Worm (Caenorhabditis elegans) whole organism, L3 larva: ENCODE measurements around the gene T13C5.3.

Source experiments
- ama-1 ChIP-seq: fragments of 150-350 bp; optimal IDR thresholded peaks from 2 replicates; lab custom pipeline; 2018
- ceh-82 ChIP-seq: fragments of 150-350 bp; optimal IDR thresholded peaks from 2 replicates; lab custom pipeline; 2014; ENCODE audit warnings: missing biosample characterization, missing genetic modification characterization
- daf-12 ChIP-seq: fragments of 150-350 bp; optimal IDR thresholded peaks from 2 replicates; lab custom pipeline; 2014; ENCODE audit warnings: missing biosample characterization, missing genetic modification reagents, missing genetic modification characterization
- egl-27 ChIP-seq: sonication (generic microtip); optimal IDR thresholded peaks from 4 replicates; lab custom pipeline; 2017; ENCODE audit warnings: missing biosample characterization, missing genetic modification reagents, missing genetic modification characterization
- mdl-1 ChIP-seq: fragments of 150-350 bp; optimal IDR thresholded peaks from 2 replicates; lab custom pipeline; 2014; ENCODE audit warnings: missing biosample characterization, missing genetic modification characterization
- nfya-1 ChIP-seq: sonication (generic microtip); optimal IDR thresholded peaks from 2 replicates; lab custom pipeline; 2017; ENCODE audit warnings: missing genetic modification characterization, mild to moderate bottlenecking, missing compliant biosample characterization, antibody characterized with exemption, moderate library complexity; ENCODE audit not compliant: insufficient read depth
- nhr-25 ChIP-seq: sonication (generic microtip); optimal IDR thresholded peaks from 2 replicates; lab custom pipeline; 2017; ENCODE audit warnings: missing biosample characterization, missing genetic modification characterization
- pqm-1 ChIP-seq: fragments of 150-350 bp; optimal IDR thresholded peaks from 2 replicates; lab custom pipeline; 2017; ENCODE audit warnings: missing biosample characterization, missing genetic modification characterization, inconsistent platforms
- snpc-4 ChIP-seq: fragments of 150-350 bp; optimal IDR thresholded peaks from 2 replicates; lab custom pipeline; 2014; ENCODE audit warnings: missing biosample characterization, missing genetic modification characterization
- unc-39 ChIP-seq: sonication (generic microtip); optimal IDR thresholded peaks from 4 replicates; lab custom pipeline; 2017; ENCODE audit warnings: missing biosample characterization, missing genetic modification characterization
- ztf-11 ChIP-seq: fragments of 150-350 bp; optimal IDR thresholded peaks from 2 replicates; lab custom pipeline; 2014; ENCODE audit warnings: missing biosample characterization, missing genetic modification characterization
- ztf-4 ChIP-seq: fragments of 150-350 bp; optimal IDR thresholded peaks from 2 replicates; lab custom pipeline; 2014; ENCODE audit warnings: missing biosample characterization, missing genetic modification characterization

ce11 chrX:6184709-6185108 lies 6.4 kb downstream of the T13C5.3 start, which contains the start of gene T13C5.2:
- no peak for TF ChIP-seq ama-1 (lab: Kevin White, UChicago)
- TF ChIP-seq ztf-11 (tag; lab: Kevin White, UChicago): no peak
- TF ChIP-seq egl-27 (tag; lab: Kevin White, UChicago): no peak
- no peak for TF ChIP-seq ceh-82 (tag; lab: Kevin White, UChicago)
- no peak for TF ChIP-seq daf-12 (tag; lab: Kevin White, UChicago)
- TF ChIP-seq pqm-1 (tag; lab: Kevin White, UChicago): no peak
- TF ChIP-seq mdl-1 (tag; lab: Kevin White, UChicago): no peak
- TF ChIP-seq nfya-1 (tag; lab: Kevin White, UChicago): no peak
- TF ChIP-seq ztf-4 (tag; lab: Kevin White, UChicago): no peak
- TF ChIP-seq nhr-25 (tag; lab: Kevin White, UChicago): no peak
- no peak for TF ChIP-seq unc-39 (tag; lab: Kevin White, UChicago)
- no peak for TF ChIP-seq snpc-4 (tag; lab: Kevin White, UChicago)
